Comparison of ENCODE assay signal across 3 worm cellular contexts in the genomic region with DNA sequence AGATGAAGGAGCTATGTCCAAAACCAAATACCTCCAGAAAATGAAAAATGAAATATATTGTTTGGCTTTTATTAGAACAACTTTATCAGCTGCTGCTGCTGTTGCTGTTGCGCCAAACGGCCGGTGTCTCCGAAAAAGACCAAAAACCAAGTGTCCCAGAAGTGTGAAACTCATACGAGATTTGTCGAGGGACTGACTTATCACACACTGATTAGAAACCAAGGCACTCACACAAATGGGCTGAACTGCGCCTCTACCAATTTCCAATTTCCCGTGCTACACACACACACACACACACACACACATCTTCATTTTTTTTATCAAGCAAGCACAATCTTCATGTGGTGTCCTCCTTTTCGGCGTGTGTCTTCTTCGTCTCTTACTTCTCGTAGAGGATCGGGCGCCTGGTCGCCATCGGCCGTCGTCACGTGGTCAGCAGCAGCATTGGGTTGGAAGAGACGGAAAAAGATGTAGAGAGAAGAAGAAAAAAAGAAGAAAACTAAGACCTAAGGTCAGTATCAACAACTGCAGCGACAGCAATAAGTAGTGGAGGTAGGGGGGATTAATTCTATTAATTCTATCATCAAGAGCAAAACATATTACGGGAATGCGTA.
TF ChIP-seq lines count a peak whose summit lies in the region.

No protein-coding gene starts in this region.

TF ChIP-seq in whole organism, L1 larva, 84 proteins besides CTCF, POLR2A, EP300 and RAD21 (continued from another document and continues in another):
- TF ChIP-seq egl-13 (tag; optimal IDR thresholded peaks at IDR 0.05; lab: Kevin White, UChicago), result peak; percentile 78
- peak; percentile 73 for TF ChIP-seq nhr-19 (GFP tag; conservative IDR thresholded peaks at IDR 0.05; lab: Robert Waterston, UW)
- TF ChIP-seq grh-1 (GFP tag; IDR thresholded peaks at IDR 0.05; lab: Robert Waterston, UW), result 0 out of 2 replicates have a peak, but pooled peaks have one; percentile 15
- TF ChIP-seq lin-14 (GFP tag; optimal IDR thresholded peaks at IDR 0.05; lab: Kevin White, UChicago), result peak; percentile 97
- TF ChIP-seq nhr-47 (tag; optimal IDR thresholded peaks at IDR 0.05; lab: Kevin White, UChicago), result peak; percentile 87
- peak; percentile 51 for TF ChIP-seq C04F5.9 (tag; optimal IDR thresholded peaks at IDR 0.05; lab: Kevin White, UChicago)
- no peak for TF ChIP-seq hlh-17 (GFP tag; optimal IDR thresholded peaks at IDR 0.05; lab: Kevin White, UChicago; ENCODE audit: borderline replicate concordance)
- peak in 4 of 6 experiments; percentile 56 to 83 (median 68) for TF ChIP-seq elt-3 (tag; optimal IDR thresholded peaks at IDR 0.05; lab: Kevin White, UChicago)
- no peak for TF ChIP-seq ces-1 (GFP tag; optimal IDR thresholded peaks at IDR 0.05; lab: Kevin White, UChicago)
- no peak for TF ChIP-seq nhr-84 (tag; optimal IDR thresholded peaks at IDR 0.05; lab: Kevin White, UChicago)
- TF ChIP-seq tlp-1 (tag; optimal IDR thresholded peaks at IDR 0.05; lab: Kevin White, UChicago), result no peak
- TF ChIP-seq unc-130 (tag; optimal IDR thresholded peaks at IDR 0.05; lab: Kevin White, UChicago), result peak; percentile 50
- TF ChIP-seq nhr-11 (tag; optimal IDR thresholded peaks at IDR 0.05; lab: Kevin White, UChicago), result no peak
- TF ChIP-seq rnt-1 (tag; optimal IDR thresholded peaks at IDR 0.05; lab: Kevin White, UChicago), result peak; percentile 85
- peak; percentile 79 to 98 for TF ChIP-seq mdl-1 (tag; optimal IDR thresholded peaks at IDR 0.05; lab: Kevin White, UChicago)
- peak; percentile 70 for TF ChIP-seq pax-3 (tag; optimal IDR thresholded peaks at IDR 0.05; lab: Kevin White, UChicago)
- TF ChIP-seq vab-15 (tag; optimal IDR thresholded peaks at IDR 0.05; lab: Kevin White, UChicago), result no peak
- no peak for TF ChIP-seq efl-3 (GFP tag; optimal IDR thresholded peaks at IDR 0.05; lab: Kevin White, UChicago)
- TF ChIP-seq nhr-12 (tag; optimal IDR thresholded peaks at IDR 0.05; lab: Kevin White, UChicago), result no peak
- TF ChIP-seq nhr-90 (tag; optimal IDR thresholded peaks at IDR 0.05; lab: Kevin White, UChicago; ENCODE audit: poor library complexity), result peak; percentile 89
- TF ChIP-seq F16B12.6 (tag; optimal IDR thresholded peaks at IDR 0.05; lab: Kevin White, UChicago), result peak; percentile 66
- peak; percentile 56 to 84 for TF ChIP-seq lin-35 (GFP tag; optimal IDR thresholded peaks at IDR 0.05; lab: Kevin White, UChicago)
- TF ChIP-seq fkh-10 (GFP tag; optimal IDR thresholded peaks at IDR 0.05; lab: Kevin White, UChicago), result peak; percentile 64
- TF ChIP-seq ceh-90 (tag; optimal IDR thresholded peaks at IDR 0.05; lab: Kevin White, UChicago), result no peak
- TF ChIP-seq swsn-7 (tag; optimal IDR thresholded peaks at IDR 0.05; lab: Kevin White, UChicago), result peak; percentile 80
- TF ChIP-seq sptf-1 (tag; optimal IDR thresholded peaks at IDR 0.05; lab: Kevin White, UChicago), result no peak
- TF ChIP-seq Y116A8C.19 (tag; optimal IDR thresholded peaks at IDR 0.05; lab: Kevin White, UChicago; ENCODE audit: borderline replicate concordance), result no peak
- TF ChIP-seq skn-1 (tag; optimal IDR thresholded peaks at IDR 0.05; lab: Kevin White, UChicago), result peak; percentile 55
- TF ChIP-seq unc-98 (GFP tag; IDR thresholded peaks at IDR 0.05; lab: Robert Waterston, UW), result no peak
- TF ChIP-seq pqm-1 (tag; optimal IDR thresholded peaks at IDR 0.05; lab: Kevin White, UChicago), result peak; percentile 47
- TF ChIP-seq nhr-85 (tag; lab: Kevin White, UChicago), result peak; percentile 88
- TF ChIP-seq efl-1 (optimal IDR thresholded peaks at IDR 0.05; lab: Kevin White, UChicago), result peak; percentile 56 to 61
- peak; percentile 40 to 93 for TF ChIP-seq efl-1 (GFP tag; optimal IDR thresholded peaks at IDR 0.05 in 1 of 2; lab: Kevin White, UChicago)
- TF ChIP-seq lsy-2 (tag; optimal IDR thresholded peaks at IDR 0.05; lab: Kevin White, UChicago), result peak; percentile 75 to 89
- TF ChIP-seq lir-3 (tag; optimal IDR thresholded peaks at IDR 0.05; lab: Kevin White, UChicago; ENCODE audit: poor library complexity), result no peak
- TF ChIP-seq fkh-4 (tag; optimal IDR thresholded peaks at IDR 0.05; lab: Kevin White, UChicago; ENCODE audit: borderline replicate concordance), result no peak
- no peak for TF ChIP-seq unc-86 (tag; optimal IDR thresholded peaks at IDR 0.05; lab: Kevin White, UChicago)
- TF ChIP-seq sup-37 (GFP tag; optimal IDR thresholded peaks at IDR 0.05; lab: Kevin White, UChicago), result no peak
- peak; percentile 85 for TF ChIP-seq tbx-2 (tag; optimal IDR thresholded peaks at IDR 0.05; lab: Kevin White, UChicago)
- no peak for TF ChIP-seq lin-39 (tag; optimal IDR thresholded peaks at IDR 0.05; lab: Kevin White, UChicago)
- TF ChIP-seq nhr-237 (tag; optimal IDR thresholded peaks at IDR 0.05; lab: Kevin White, UChicago), result no peak

TF ChIP-seq in whole organism, L2 larva, 48 proteins besides CTCF, POLR2A, EP300 and RAD21 (continued from another document):
- no peak for TF ChIP-seq nhr-6 (tag; optimal IDR thresholded peaks at IDR 0.05; lab: Kevin White, UChicago)
- no peak for TF ChIP-seq unc-39 (tag; optimal IDR thresholded peaks at IDR 0.05; lab: Kevin White, UChicago)
- peak; percentile 92 for TF ChIP-seq nhr-21 (tag; optimal IDR thresholded peaks at IDR 0.05; lab: Kevin White, UChicago)
- TF ChIP-seq alr-1 (tag; optimal IDR thresholded peaks at IDR 0.05; lab: Kevin White, UChicago), result no peak
- TF ChIP-seq nhr-237 (tag; optimal IDR thresholded peaks at IDR 0.05; lab: Kevin White, UChicago), result no peak
- TF ChIP-seq lin-39 (tag; optimal IDR thresholded peaks at IDR 0.05; lab: Kevin White, UChicago), result no peak
- TF ChIP-seq elt-3 (tag; optimal IDR thresholded peaks at IDR 0.05; lab: Kevin White, UChicago), result no peak
- peak; percentile 69 for TF ChIP-seq ceh-16 (tag; optimal IDR thresholded peaks at IDR 0.05; lab: Kevin White, UChicago)

TF ChIP-seq in whole organism, L4 larva, 104 proteins besides CTCF, POLR2A, EP300 and RAD21 (continued from another document):
- TF ChIP-seq nhr-11 (tag; optimal IDR thresholded peaks at IDR 0.05; lab: Kevin White, UChicago) (peak; percentile 70), hmg-1.1 (GFP tag; IDR thresholded peaks at IDR 0.05; lab: Robert Waterston, UW) (peak; percentile 72), php-3 (GFP tag; IDR thresholded peaks at IDR 0.05; lab: Robert Waterston, UW) (no peak), rbr-2 (tag; optimal IDR thresholded peaks at IDR 0.05; lab: Kevin White, UChicago) (peak; percentile 71), nhr-102 (tag; optimal IDR thresholded peaks at IDR 0.05; lab: Kevin White, UChicago) (peak; percentile 72), spr-1 (tag; optimal IDR thresholded peaks at IDR 0.05; lab: Kevin White, UChicago) (peak; percentile 57), dmd-6 (GFP tag; IDR thresholded peaks at IDR 0.05; lab: Robert Waterston, UW) (peak; percentile 89), mep-1 (tag; optimal IDR thresholded peaks at IDR 0.05; lab: Kevin White, UChicago) (peak; percentile 88), nhr-28 (tag; optimal IDR thresholded peaks at IDR 0.05; lab: Kevin White, UChicago) (peak; percentile 99)
